Fruit fly (Drosophila melanogaster): Measurements from ENCODE around the gene CG12084.
A peak's percentile ranks its signal among the peaks of the same experiment; 100 is the strongest.

The CG12084 gene

DNA sequence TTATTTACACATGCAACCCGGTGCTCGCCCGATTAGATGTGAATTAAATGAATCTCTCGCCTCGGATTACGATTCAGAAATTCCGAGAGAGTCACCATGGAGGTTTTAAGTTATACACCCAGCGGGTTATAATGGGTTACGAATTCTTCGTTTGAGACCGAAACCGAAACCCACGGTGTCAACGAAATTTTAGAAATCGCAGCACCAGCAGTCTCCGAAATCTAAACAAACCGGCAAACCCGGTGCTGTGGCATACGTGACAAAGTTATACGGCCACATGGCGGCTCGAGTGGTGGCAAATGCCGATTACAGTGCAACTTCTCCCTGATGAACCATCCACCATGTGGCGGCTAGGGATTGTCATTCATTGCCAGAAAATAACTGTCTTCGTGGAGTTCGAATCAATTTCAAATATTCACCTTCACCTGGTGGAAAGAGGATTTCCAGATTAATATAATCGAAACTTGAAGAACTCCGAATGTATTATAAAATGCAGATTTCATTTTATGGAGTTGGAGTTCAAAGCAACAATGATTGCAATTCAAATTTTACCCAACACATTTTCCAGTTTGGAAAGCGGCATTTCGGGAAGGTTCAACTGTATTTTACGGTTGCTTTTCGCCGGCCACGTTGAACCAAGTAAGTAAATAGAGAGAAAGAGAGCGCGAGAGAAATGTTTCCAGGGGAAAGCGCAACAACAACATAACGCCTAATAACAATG lies 19.5 kb upstream of the CG12084 start (continued):
- TF ChIP-seq pan (optimal IDR thresholded peaks at IDR 0.05) (no peak), pan (GFP tag; optimal IDR thresholded peaks at IDR 0.05 in 1 of 2, IDR thresholded peaks at IDR 0.05 in 1 of 2) (peak in 1 of 2 experiments; percentile 46), Vsx1 (GFP tag; optimal IDR thresholded peaks at IDR 0.05) (peak; percentile 1), CG3163 (GFP tag; optimal IDR thresholded peaks at IDR 0.05) (peak; percentile 25), CG4404 (GFP tag; IDR thresholded peaks at IDR 0.05) (peak; percentile 66), CG9727 (GFP tag; optimal IDR thresholded peaks at IDR 0.05) (peak; percentile 61), CG10462 (GFP tag; optimal IDR thresholded peaks at IDR 0.05) (peak; percentile 63), CG9797 (GFP tag; optimal IDR thresholded peaks at IDR 0.05) (peak; percentile 8), HLHmδ (GFP tag; optimal IDR thresholded peaks at IDR 0.05) (peak; percentile 21), CG11696 (GFP tag; IDR thresholded peaks at IDR 0.05) (no peak), CG15601 (tag; optimal IDR thresholded peaks at IDR 0.05) (peak; percentile 82), CG11093 (GFP tag; IDR thresholded peaks at IDR 0.05) (peak; percentile 57; the same call in 1 of the 3 replicates), CG12942 (GFP tag; optimal IDR thresholded peaks at IDR 0.05) (peak; percentile 62), run (tag; optimal IDR thresholded peaks at IDR 0.05) (peak; percentile 32), CTCF (GFP tag; optimal IDR thresholded peaks at IDR 0.05) (peak; percentile 25), CG10565 (GFP tag; optimal IDR thresholded peaks at IDR 0.05) (no peak), fru (optimal IDR thresholded peaks at IDR 0.05) (no peak), Mes4 (GFP tag; optimal IDR thresholded peaks at IDR 0.05) (peak; percentile 57), ci (GFP tag; IDR thresholded peaks at IDR 0.05) (peak; percentile 78; the same call in 2 of the 3 replicates), CG34422 (GFP tag; IDR thresholded peaks at IDR 0.05) (peak; percentile 57; the same call in 1 of the 3 replicates), pros (GFP tag; optimal IDR thresholded peaks at IDR 0.05) (peak; percentile 53), CG15269 (tag; optimal IDR thresholded peaks at IDR 0.05) (peak; percentile 58), grau (tag; optimal IDR thresholded peaks at IDR 0.05) (peak; percentile 99), slbo (GFP tag; IDR thresholded peaks at IDR 0.05) (peak; percentile 48; the same call in 1 of the 2 replicates), twi (tag; optimal IDR thresholded peaks at IDR 0.05) (peak; percentile 76), CG4617 (GFP tag; optimal IDR thresholded peaks at IDR 0.05; ENCODE audit: borderline replicate concordance) (peak; percentile 28), Sry-δ (GFP tag; optimal IDR thresholded peaks at IDR 0.05) (peak; percentile 7), Sox102F (GFP tag; optimal IDR thresholded peaks at IDR 0.05) (peak; percentile 80), CG14710 (tag; optimal IDR thresholded peaks at IDR 0.05) (peak; percentile 67), bigmax (GFP tag; optimal IDR thresholded peaks at IDR 0.05) (no peak), CG13424 (tag; optimal IDR thresholded peaks at IDR 0.05) (peak; percentile 76), CG17612 (GFP tag; IDR thresholded peaks at IDR 0.05) (no peak), CG12391 (tag; optimal IDR thresholded peaks at IDR 0.05) (peak; percentile 75), CG12219 (GFP tag; optimal IDR thresholded peaks at IDR 0.05) (peak; percentile 68), ATbp (GFP tag; optimal IDR thresholded peaks at IDR 0.05) (peak; percentile 83), bab2 (GFP tag; optimal IDR thresholded peaks at IDR 0.05) (peak; percentile 73), CG10147 (GFP tag; optimal IDR thresholded peaks at IDR 0.05) (no peak), pita (GFP tag; optimal IDR thresholded peaks at IDR 0.05) (no peak), fu2 (GFP tag; optimal IDR thresholded peaks at IDR 0.05) (peak; percentile 24), nom (GFP tag; optimal IDR thresholded peaks at IDR 0.05) (peak; percentile 10), Bteb2 (GFP tag; optimal IDR thresholded peaks at IDR 0.05) (no peak), repo (GFP tag; optimal IDR thresholded peaks at IDR 0.05) (peak; percentile 43), CG1602 (GFP tag; optimal IDR thresholded peaks at IDR 0.05) (peak; percentile 53), CG8281 (tag; optimal IDR thresholded peaks at IDR 0.05) (peak; percentile 45), CG17361 (GFP tag; IDR thresholded peaks at IDR 0.05) (peak; percentile 82), CG6813 (GFP tag; optimal IDR thresholded peaks at IDR 0.05) (peak; percentile 69), CG2120 (GFP tag; optimal IDR thresholded peaks at IDR 0.05) (peak; percentile 64), Dll (GFP tag; IDR thresholded peaks at IDR 0.05; ENCODE audit: partially characterized antibody) (no peak), chinmo (GFP tag; IDR thresholded peaks at IDR 0.05; ENCODE audit: partially characterized antibody) (no peak), trh (GFP tag; optimal IDR thresholded peaks at IDR 0.05) (peak; percentile 54)
